Worm (Caenorhabditis elegans) whole organism, L2 larva: ENCODE results near the gene C55C3.6.

Experiments
- skn-1 ChIP-seq: sonication (generic microtip); optimal IDR thresholded peaks from 2 replicates; lab custom pipeline; 2017; ENCODE audit warnings: missing biosample characterization, missing genetic modification characterization
- unc-62 ChIP-seq: fragments of 150-350 bp; optimal IDR thresholded peaks from 2 replicates; lab custom pipeline; 2014; ENCODE audit warnings: missing biosample characterization, missing genetic modification reagents, missing genetic modification characterization

DNA sequence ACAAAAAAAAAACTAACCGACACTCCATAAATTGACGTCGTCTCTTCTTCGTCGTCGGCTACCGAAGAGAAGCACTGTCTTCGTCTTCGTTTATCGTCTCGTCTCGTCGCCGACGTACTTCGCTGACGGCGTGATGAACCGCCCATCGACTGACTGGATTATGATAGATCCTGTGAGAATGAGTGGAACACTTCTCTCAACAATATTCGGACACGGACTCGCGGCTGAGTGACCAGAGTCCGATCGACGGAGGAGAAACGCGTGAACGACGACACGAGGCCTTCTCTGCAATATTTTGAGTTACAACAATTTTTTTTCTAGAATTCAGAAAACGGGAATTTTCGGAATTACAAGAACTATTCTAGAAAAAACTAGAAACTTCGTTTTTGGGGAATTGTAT, 22.7 kb upstream of the C55C3.6 start, which contains the start of gene skn-1:
- TF ChIP-seq unc-62 (GFP tag; lab: Kevin White, UChicago) (no peak), skn-1 (no peak)
